Worm (Caenorhabditis elegans) whole organism, L2 larva: ENCODE data around the gene T28A11.22.

Source experiments
- F13H6.1 ChIP-seq: sonication (generic microtip); optimal IDR thresholded peaks from 2 replicates; lab custom pipeline; 2016; ENCODE audit warnings: missing genetic modification characterization, missing compliant biosample characterization
- R02D3.7 ChIP-seq: fragments of 150-350 bp; optimal IDR thresholded peaks from 2 replicates; lab custom pipeline; 2014; ENCODE audit warnings: missing biosample characterization, missing genetic modification characterization
- Y55F3AM.14 ChIP-seq: fragments of 200-800 bp; sonication (Bioruptor generic); optimal IDR thresholded peaks from 2 replicates; lab custom pipeline; 2018; ENCODE audit warnings: mild to moderate bottlenecking, missing genetic modification characterization, missing compliant biosample characterization
- alr-1 ChIP-seq: fragments of 150-350 bp; optimal IDR thresholded peaks from 2 replicates; lab custom pipeline; 2014; ENCODE audit warnings: missing biosample characterization, missing genetic modification characterization
- ama-1 ChIP-seq: fragments of 150-350 bp; optimal IDR thresholded peaks from 2 replicates; lab custom pipeline; 2018; ENCODE audit warnings: inconsistent platforms
- ceh-16 ChIP-seq: fragments of 150-350 bp; optimal IDR thresholded peaks from 2 replicates; lab custom pipeline; 2014; ENCODE audit warnings: missing biosample characterization, missing genetic modification characterization
- crh-2 ChIP-seq: sonication (generic microtip); optimal IDR thresholded peaks from 2 replicates; lab custom pipeline; 2017; ENCODE audit warnings: missing biosample characterization, missing genetic modification characterization
- egl-27 ChIP-seq: sonication (generic microtip); optimal IDR thresholded peaks from 3 replicates; lab custom pipeline; 2017; ENCODE audit warnings: missing biosample characterization, missing genetic modification reagents, missing genetic modification characterization
- elt-1 ChIP-seq: fragments of 150-350 bp; optimal IDR thresholded peaks from 2 replicates; lab custom pipeline; 2014; ENCODE audit warnings: missing biosample characterization, missing genetic modification characterization
- elt-3 ChIP-seq: sonication (generic microtip); optimal IDR thresholded peaks from 2 replicates; lab custom pipeline; 2017; ENCODE audit warnings: missing biosample characterization, missing genetic modification characterization
- fos-1 ChIP-seq: fragments of 150-350 bp; optimal IDR thresholded peaks from 2 replicates; lab custom pipeline; 2014; ENCODE audit warnings: missing biosample characterization, missing genetic modification characterization
- gmeb-1 ChIP-seq: fragments of 150-350 bp; optimal IDR thresholded peaks from 2 replicates; lab custom pipeline; 2014; ENCODE audit warnings: missing biosample characterization, missing genetic modification characterization
- lin-11 ChIP-seq: fragments of 150-350 bp; sonication (generic microtip); optimal IDR thresholded peaks from 2 replicates; lab custom pipeline; 2014; ENCODE audit warnings: missing biosample characterization, missing genetic modification characterization, inconsistent platforms, mixed read lengths
- lin-13 ChIP-seq: fragments of 150-350 bp; optimal IDR thresholded peaks from 2 replicates; lab custom pipeline; 2014; ENCODE audit warnings: missing biosample characterization, missing genetic modification reagents, missing genetic modification characterization
- lin-39 ChIP-seq: fragments of 150-350 bp; optimal IDR thresholded peaks from 2 replicates; lab custom pipeline; 2014; ENCODE audit warnings: missing biosample characterization, missing genetic modification reagents, missing genetic modification characterization
- lsy-2 ChIP-seq, 2 experiments: fragments of 150-350 bp in 1 of 2; sonication (generic microtip) in 1 of 2; optimal IDR thresholded peaks; 2 replicates each; lab custom pipeline; 2014 to 2017; ENCODE audit warnings: missing biosample characterization in 2 of 2, missing genetic modification characterization in 2 of 2
- mdl-1 ChIP-seq, 2 experiments: fragments of 150-350 bp in 1 of 2; sonication (generic microtip) in 1 of 2; optimal IDR thresholded peaks; 2 replicates each; lab custom pipeline; 2017; ENCODE audit warnings: missing biosample characterization in 2 of 2, missing genetic modification characterization in 2 of 2
- nhr-10 ChIP-seq: sonication (generic microtip); optimal IDR thresholded peaks from 2 replicates; lab custom pipeline; 2017; ENCODE audit warnings: missing biosample characterization, missing genetic modification characterization
- nhr-11 ChIP-seq: fragments of 150-350 bp; optimal IDR thresholded peaks from 2 replicates; lab custom pipeline; 2014; ENCODE audit warnings: missing biosample characterization, missing genetic modification characterization
- nhr-12 ChIP-seq: fragments of 150-350 bp; optimal IDR thresholded peaks from 2 replicates; lab custom pipeline; 2014; ENCODE audit warnings: missing biosample characterization, missing genetic modification characterization
- nhr-23 ChIP-seq: fragments of 150-350 bp; optimal IDR thresholded peaks from 2 replicates; lab custom pipeline; 2014; ENCODE audit warnings: missing biosample characterization, missing genetic modification reagents, missing genetic modification characterization
- nhr-77 ChIP-seq: fragments of 150-350 bp; optimal IDR thresholded peaks from 2 replicates; lab custom pipeline; 2014; ENCODE audit warnings: missing biosample characterization, missing genetic modification characterization
- peb-1 ChIP-seq: fragments of 150-350 bp; optimal IDR thresholded peaks from 2 replicates; lab custom pipeline; 2014; ENCODE audit warnings: missing biosample characterization, missing genetic modification characterization
- sem-4 ChIP-seq: fragments of 150-350 bp; optimal IDR thresholded peaks from 2 replicates; lab custom pipeline; 2014; ENCODE audit warnings: missing biosample characterization, missing genetic modification reagents, missing genetic modification characterization
- skn-1 ChIP-seq: sonication (generic microtip); optimal IDR thresholded peaks from 2 replicates; lab custom pipeline; 2017; ENCODE audit warnings: missing biosample characterization, missing genetic modification characterization
- sma-3 ChIP-seq: sonication (generic microtip); optimal IDR thresholded peaks from 2 replicates; lab custom pipeline; 2016; ENCODE audit warnings: missing genetic modification reagents, missing genetic modification characterization, missing compliant biosample characterization
- sma-9 ChIP-seq, 2 experiments: fragments of 150-350 bp in 1 of 2; sonication (generic microtip) in 1 of 2; optimal IDR thresholded peaks; 2 replicates each; lab custom pipeline; 2014 to 2016; ENCODE audit warnings: missing genetic modification characterization in 2 of 2, mild to moderate bottlenecking in 1 of 2, missing biosample characterization in 1 of 2, missing compliant biosample characterization in 1 of 2, missing genetic modification reagents in 1 of 2, moderate library complexity in 1 of 2
- unc-62 ChIP-seq: fragments of 150-350 bp; optimal IDR thresholded peaks from 2 replicates; lab custom pipeline; 2014; ENCODE audit warnings: missing biosample characterization, missing genetic modification reagents, missing genetic modification characterization
- ztf-1 ChIP-seq: fragments of 200-800 bp; sonication (Bioruptor generic); conservative IDR thresholded peaks from 2 replicates; pipeline ENCODE4 v1.3.6; 2022; ENCODE audit warnings: missing genetic modification characterization, missing compliant biosample characterization
- ztf-11 ChIP-seq: sonication (generic microtip); optimal IDR thresholded peaks from 2 replicates; lab custom pipeline; 2017; ENCODE audit warnings: missing biosample characterization, missing genetic modification characterization
- ztf-4 ChIP-seq: fragments of 150-350 bp; optimal IDR thresholded peaks from 2 replicates; lab custom pipeline; 2014; ENCODE audit warnings: missing biosample characterization, missing genetic modification characterization

Gene T28A11.22

DNA sequence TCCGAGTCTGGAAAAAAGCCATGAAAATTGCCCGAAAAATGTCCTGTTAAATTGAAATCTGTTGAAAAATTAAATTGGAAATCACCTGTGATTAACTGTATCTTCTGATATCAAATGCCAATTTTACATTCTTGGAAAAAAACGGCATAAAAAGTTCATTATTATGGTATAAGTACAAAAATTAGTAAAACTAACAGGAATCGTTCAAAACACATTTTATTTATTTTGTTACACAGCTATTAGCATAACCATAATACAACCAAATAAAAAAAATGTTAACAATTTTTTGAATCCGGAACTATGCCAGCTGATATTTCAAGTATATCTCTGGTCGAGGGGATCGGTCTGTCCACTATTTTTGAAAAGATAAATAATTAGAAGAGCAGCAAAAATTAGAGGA, 26.8 kb upstream of the T28A11.22 start, which contains the start of gene K08D9.10:
TSS of gene K08D9.10 (plus strand) at position 301 of the 400 bp plus-strand sequence.
- TF ChIP-seq unc-62 (no peak), ama-1 (lab: Kevin White, UChicago) (no peak), peb-1 (tag; lab: Kevin White, UChicago) (no peak), nhr-23 (tag; lab: Kevin White, UChicago) (no peak), nhr-77 (no peak), elt-3 (tag; lab: Kevin White, UChicago) (no peak), ztf-11 (no peak), crh-2 (tag; lab: Kevin White, UChicago) (no peak), F13H6.1 (tag; lab: Kevin White, UChicago) (no peak), ztf-4 (tag; lab: Kevin White, UChicago) (no peak), nhr-11 (tag; lab: Kevin White, UChicago) (no peak), lin-39 (tag; lab: Kevin White, UChicago) (no peak)

DNA sequence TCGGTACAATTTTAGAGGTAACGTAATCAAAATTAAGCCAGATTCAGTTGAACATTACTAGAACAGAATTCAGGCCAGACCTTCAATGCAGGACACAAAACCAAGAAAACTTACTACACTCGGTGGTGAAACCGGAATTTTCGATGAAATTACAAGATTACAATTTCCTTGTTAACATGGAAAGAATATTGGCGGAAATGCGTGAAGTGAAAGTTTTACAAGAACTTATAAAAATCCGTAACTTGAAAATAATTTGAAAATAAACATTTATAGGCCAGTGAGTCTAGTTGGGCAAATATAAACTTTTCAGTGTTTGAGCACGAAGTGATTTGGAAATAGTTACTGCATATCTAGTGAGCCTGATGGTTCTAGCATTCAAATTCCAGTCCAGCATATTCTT, 22.5 kb upstream of the T28A11.22 start, which contains the start of gene K08D9.6:
TSS of gene K08D9.6 (minus strand) at position 101 of the 400 bp plus-strand sequence.
- TF ChIP-seq mdl-1 (tag; optimal IDR thresholded peaks at IDR 0.05; lab: Kevin White, UChicago) (no peak), peb-1 (tag; lab: Kevin White, UChicago) (no peak), nhr-23 (tag; lab: Kevin White, UChicago) (no peak), gmeb-1 (tag; lab: Kevin White, UChicago) (no peak), ztf-1 (no peak), alr-1 (tag; lab: Kevin White, UChicago) (no peak), nhr-12 (tag; lab: Kevin White, UChicago) (no peak), Y55F3AM.14 (no peak), ztf-11 (no peak), egl-27 (tag; lab: Kevin White, UChicago) (no peak)

DNA sequence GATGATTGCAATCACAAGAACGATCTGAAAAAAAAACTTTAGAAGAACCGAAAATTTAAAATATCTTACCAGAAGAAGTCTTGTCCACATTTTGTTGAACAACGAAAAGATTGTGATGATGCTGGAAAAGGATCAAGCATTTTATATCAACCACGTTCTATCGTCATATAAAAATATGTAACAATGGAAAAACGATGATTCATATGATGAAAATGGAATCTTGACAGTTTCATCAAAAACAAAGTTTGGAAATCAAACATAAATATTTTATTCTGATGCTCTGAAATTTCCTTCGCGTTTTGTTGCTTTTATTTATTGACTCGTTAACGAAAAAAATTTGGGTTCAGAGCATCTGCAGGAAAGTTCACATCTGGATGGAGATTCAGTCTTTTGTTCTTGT, 20.8 kb upstream of the T28A11.22 start, which contains the start of the genes K08D9.9 and str-16:
TSS of gene K08D9.9 (minus strand) at position 101 of the 400 bp plus-strand sequence.
TSS of gene str-16 (plus strand) at position 266 of the 400 bp plus-strand sequence.
- no peak for TF ChIP-seq lsy-2 (tag; optimal IDR thresholded peaks at IDR 0.05; lab: Kevin White, UChicago)
- TF ChIP-seq fos-1, result no peak
- TF ChIP-seq, all 48 proteins: peak for 0

DNA sequence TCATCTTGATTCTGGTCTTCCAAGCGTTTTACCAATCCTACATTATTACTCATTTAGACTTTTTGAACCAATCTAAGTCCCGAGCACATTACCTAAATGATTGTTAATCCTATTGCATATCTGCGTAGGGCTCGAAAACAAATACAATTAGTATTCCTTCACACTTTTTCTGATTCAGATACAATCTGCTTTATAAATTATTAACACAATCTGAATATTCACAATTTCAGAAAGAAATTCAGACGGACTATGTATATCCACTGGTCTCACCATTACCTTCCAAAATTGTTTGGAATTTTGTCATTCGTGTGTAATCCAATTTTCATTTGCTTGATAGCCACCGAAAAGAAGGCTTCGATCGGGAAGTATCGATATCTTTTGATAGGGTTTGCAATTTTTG, 16.2 kb upstream of the T28A11.22 start, which contains the start of gene srj-11:
TSS of gene srj-11 (plus strand) at position 250 of the 400 bp plus-strand sequence.
- TF ChIP-seq lin-13 (GFP tag; lab: Kevin White, UChicago) (no peak), sem-4 (tag; lab: Kevin White, UChicago) (no peak)

DNA sequence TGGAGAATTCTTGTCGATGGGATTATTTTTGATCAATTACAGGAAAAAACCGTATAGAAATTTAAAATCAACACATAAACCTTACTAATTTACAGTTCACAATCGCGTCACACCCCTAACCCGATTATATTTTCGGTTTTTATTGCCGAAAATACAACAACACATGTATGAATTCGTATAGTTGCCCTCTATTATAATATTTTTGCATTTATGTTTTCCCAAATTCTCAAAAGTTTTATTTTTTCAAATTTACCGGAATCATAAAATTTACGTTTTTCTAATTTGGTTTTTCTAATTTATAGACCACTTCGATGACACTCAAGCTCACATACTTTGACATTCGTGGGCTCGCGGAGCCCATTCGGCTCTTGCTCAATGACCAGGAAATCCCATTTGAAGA, 14.4 kb upstream of the T28A11.22 start, which contains the start of gene gst-23:
TSS of gene gst-23 (plus strand) at position 301 of the 400 bp plus-strand sequence.
- TF ChIP-seq nhr-12 (tag; lab: Kevin White, UChicago) (no peak), elt-1 (tag; lab: Kevin White, UChicago) (no peak)

DNA sequence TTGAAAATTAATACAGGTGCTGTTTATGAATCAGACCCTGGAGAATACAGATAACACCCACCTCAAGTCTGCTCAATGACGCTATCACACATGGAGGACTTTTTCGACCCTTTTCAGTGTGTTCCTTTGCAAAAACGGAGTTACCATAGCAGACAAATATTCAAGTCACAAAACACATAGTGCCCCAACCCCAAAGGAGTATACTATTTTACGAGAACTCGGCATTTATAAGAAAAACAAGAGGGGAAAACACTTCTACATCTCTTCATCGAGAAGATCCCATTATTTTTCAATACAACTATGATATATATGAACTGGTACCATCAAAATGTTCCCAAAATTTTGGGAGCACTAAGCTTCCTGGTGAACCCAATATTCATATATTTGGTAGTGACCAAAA, 12.7 kb upstream of the T28A11.22 start, which contains the start of gene srj-7:
TSS of gene srj-7 (plus strand) at position 301 of the 400 bp plus-strand sequence.
- no peak for TF ChIP-seq elt-3 (tag; lab: Kevin White, UChicago)
- no peak for TF ChIP-seq egl-27 (tag; lab: Kevin White, UChicago)
- no peak for TF ChIP-seq nhr-10
- no peak for TF ChIP-seq sma-3
- TF ChIP-seq gmeb-1 (tag; lab: Kevin White, UChicago), result no peak
- TF ChIP-seq R02D3.7 (tag; lab: Kevin White, UChicago), result no peak
- TF ChIP-seq lin-11 (tag; lab: Kevin White, UChicago), result no peak
- no peak for TF ChIP-seq skn-1
- TF ChIP-seq sma-9 (GFP tag; optimal IDR thresholded peaks at IDR 0.05; lab: Kevin White, UChicago), result no peak
- no peak for TF ChIP-seq sma-9 (tag; optimal IDR thresholded peaks at IDR 0.05; lab: Kevin White, UChicago)

DNA sequence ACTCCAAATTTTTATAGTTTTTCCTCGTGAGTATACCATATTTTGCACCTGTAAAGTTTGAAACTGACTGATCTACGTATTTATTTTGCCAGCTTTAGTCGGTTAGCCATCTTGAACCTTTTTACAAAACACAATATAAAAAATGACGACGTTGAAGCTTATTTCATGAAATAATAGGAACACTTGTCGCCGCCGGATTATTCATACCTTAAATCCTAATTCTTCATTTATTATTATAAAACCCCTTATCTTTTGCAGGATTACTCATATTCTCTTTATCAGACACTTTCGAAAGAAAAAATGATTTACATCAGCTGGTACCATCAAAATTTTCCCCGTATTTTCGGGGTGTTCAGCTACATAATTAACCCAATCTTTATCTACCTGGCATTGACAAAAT, 9.9 kb upstream of the T28A11.22 start, which contains the start of gene srj-8:
TSS of gene srj-8 (plus strand) at position 301 of the 400 bp plus-strand sequence.
- TF ChIP-seq unc-62, result no peak
- no peak for TF ChIP-seq crh-2 (tag; lab: Kevin White, UChicago)
- no peak for TF ChIP-seq lin-39 (tag; lab: Kevin White, UChicago)
- TF ChIP-seq Y55F3AM.14, result no peak
- no peak for TF ChIP-seq sem-4 (tag; lab: Kevin White, UChicago)
- no peak for TF ChIP-seq ceh-16 (tag; lab: Kevin White, UChicago)
- TF ChIP-seq, all 48 proteins: peak for 0
